Fruit fly (Drosophila melanogaster) whole organism, adult: Measurements from ENCODE around the gene CG1231.

ENCODE experiments used
- CG11617 ChIP-seq: fragments of 200-800 bp; sonication (Bioruptor generic); optimal IDR thresholded peaks from 2 replicates; lab custom pipeline; 2017; ENCODE audit warnings: mild to moderate bottlenecking, missing biosample characterization, missing genetic modification reagents, missing genetic modification characterization
- CG12768 ChIP-seq: fragments of 200-800 bp; sonication (Bioruptor generic); optimal IDR thresholded peaks from 2 replicates; lab custom pipeline; 2017; ENCODE audit warnings: missing biosample characterization, missing genetic modification characterization, mild to moderate bottlenecking, moderate library complexity, missing genetic modification reagents
- CG5204 ChIP-seq: fragments of 200-800 bp; sonication (Bioruptor generic); optimal IDR thresholded peaks from 2 replicates; lab custom pipeline; 2016; ENCODE audit warnings: missing biosample characterization, missing genetic modification characterization
- CG7045 ChIP-seq: fragments of 200-800 bp; sonication (Bioruptor generic); optimal IDR thresholded peaks from 2 replicates; lab custom pipeline; 2017; ENCODE audit warnings: missing biosample characterization, mild to moderate bottlenecking, missing genetic modification characterization
- CG7101 ChIP-seq: fragments of 200-800 bp; sonication (Bioruptor generic); optimal IDR thresholded peaks from 2 replicates; lab custom pipeline; 2018; ENCODE audit warnings: missing biosample characterization, mild to moderate bottlenecking, missing genetic modification characterization, moderate library complexity
- Crg-1 ChIP-seq: fragments of 200-800 bp; sonication (Bioruptor generic); optimal IDR thresholded peaks from 2 replicates; lab custom pipeline; 2016; ENCODE audit warnings: missing biosample characterization, missing genetic modification characterization
- Mnt ChIP-seq: fragments of 200-800 bp; sonication (Bioruptor generic); optimal IDR thresholded peaks from 2 replicates; lab custom pipeline; 2016; ENCODE audit warnings: missing biosample characterization, mild to moderate bottlenecking, missing genetic modification characterization
- bab1 ChIP-seq: fragments of 200-800 bp; sonication (Bioruptor generic); optimal IDR thresholded peaks from 3 replicates; lab custom pipeline; 2019; ENCODE audit warnings: missing biosample characterization, mild to moderate bottlenecking, missing genetic modification characterization, moderate library complexity
- cic ChIP-seq: fragments of 200-800 bp; sonication (Bioruptor generic); optimal IDR thresholded peaks from 2 replicates; lab custom pipeline; 2017; ENCODE audit warnings: missing biosample characterization, mild to moderate bottlenecking, missing genetic modification characterization, moderate library complexity
- kay ChIP-seq: fragments of 200-800 bp; sonication (Bioruptor generic); peaks from one replicate; lab custom pipeline; 2016; ENCODE audit warnings: missing biosample characterization, missing genetic modification characterization, borderline replicate concordance
- pad ChIP-seq: fragments of 200-800 bp; sonication (Bioruptor generic); optimal IDR thresholded peaks from 3 replicates; lab custom pipeline; 2017; ENCODE audit warnings: missing biosample characterization, missing genetic modification characterization, mild to moderate bottlenecking, moderate library complexity, missing genetic modification reagents

dm6 chr3L:338116-338515 lies 18.1 kb upstream of the CG1231 start:
- TF ChIP-seq CG12768 (GFP tag; lab: Kevin White, UChicago) (no peak), bab1 (GFP tag; lab: Kevin White, UChicago) (no peak), cic (no peak), CG7101 (tag; lab: Kevin White, UChicago) (no peak), pad (GFP tag; lab: Kevin White, UChicago) (no peak), CG11617 (GFP tag; lab: Kevin White, UChicago) (no peak), CG5204 (GFP tag; lab: Kevin White, UChicago) (no peak), Mnt (no peak), CG7045 (GFP tag; lab: Kevin White, UChicago) (no peak), kay (GFP tag; lab: Kevin White, UChicago) (peak; percentile 91), Crg-1 (GFP tag; lab: Kevin White, UChicago) (no peak)
